Fruit fly (Drosophila melanogaster): Measurements from ENCODE around the gene ERR.

The ERR gene

DNA sequence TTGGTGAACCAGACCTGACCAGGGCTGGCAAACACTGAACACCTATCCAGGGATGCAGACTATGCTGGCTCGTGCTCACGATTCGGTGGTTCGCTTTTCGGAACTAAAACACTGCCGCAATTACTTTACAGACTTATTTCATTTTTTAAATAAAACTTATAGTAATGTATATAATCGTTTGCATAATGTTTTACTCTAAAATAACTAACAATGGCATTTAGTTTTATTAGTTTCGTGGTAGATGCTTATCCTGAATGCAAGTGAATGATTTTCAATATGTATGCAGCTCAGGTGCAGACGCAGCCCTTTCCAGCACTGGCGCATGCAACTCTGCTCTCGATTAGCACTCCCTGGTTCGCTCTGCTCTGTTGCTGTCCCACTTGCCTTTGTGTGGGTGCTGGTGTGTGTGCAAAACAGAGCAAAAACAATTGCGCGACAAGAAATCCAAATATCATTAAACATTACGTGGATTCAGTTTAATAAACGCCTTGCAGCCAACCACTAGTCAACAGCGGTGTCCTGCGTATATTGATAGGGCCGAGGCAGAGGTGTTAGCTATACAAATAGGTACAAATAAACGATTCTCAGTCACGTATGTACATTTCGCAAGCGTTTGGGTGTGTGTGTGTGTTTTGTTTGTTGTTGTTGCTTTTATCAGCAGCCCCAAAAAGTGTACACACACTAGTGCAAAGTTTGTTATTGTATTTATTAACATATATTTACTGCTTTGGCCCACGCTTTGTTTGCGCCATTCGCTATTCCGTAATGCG lies at the start of gene ERR, which contains the start of gene Atg18a (continued):
- TF ChIP-seq CG16863 (GFP tag; optimal IDR thresholded peaks at IDR 0.05) (peak; percentile 51), CG6175 (GFP tag; IDR thresholded peaks at IDR 0.05) (peak; percentile 76; the same call in 2 of the 3 replicates), CG8359 (GFP tag; optimal IDR thresholded peaks at IDR 0.05; ENCODE audit: borderline replicate concordance) (no peak), ems (GFP tag; optimal IDR thresholded peaks at IDR 0.05) (peak; percentile 76), CG12236 (GFP tag; optimal IDR thresholded peaks at IDR 0.05) (peak; percentile 25), GATAe (GFP tag; conservative IDR thresholded peaks at IDR 0.05) (peak; percentile 49; the same call in 1 of the 2 replicates), Lpt (GFP tag; optimal IDR thresholded peaks at IDR 0.05) (no peak), CG31441 (GFP tag; IDR thresholded peaks at IDR 0.05) (peak; percentile 83; the same call in 1 of the 2 replicates), sisA (GFP tag; IDR thresholded peaks at IDR 0.05) (peak; percentile 91), Taf1 (GFP tag; IDR thresholded peaks at IDR 0.05) (peak; percentile 78), chinmo (GFP tag; IDR thresholded peaks at IDR 0.05; ENCODE audit: partially characterized antibody) (peak; percentile 47; the same call in 1 of the 4 replicates), Ada2b (GFP tag; IDR thresholded peaks at IDR 0.05) (peak; percentile 78), CG43689 (GFP tag; IDR thresholded peaks at IDR 0.05) (peak; percentile 58), CG10366 (GFP tag; IDR thresholded peaks at IDR 0.05) (peak; percentile 84), emc (GFP tag; optimal IDR thresholded peaks at IDR 0.05) (peak; percentile 57), cas (GFP tag; IDR thresholded peaks at IDR 0.05) (peak; percentile 83), CG18599 (GFP tag; optimal IDR thresholded peaks at IDR 0.05) (peak; percentile 79), CG30020 (tag; optimal IDR thresholded peaks at IDR 0.05) (peak; percentile 83), CG10147 (GFP tag; optimal IDR thresholded peaks at IDR 0.05) (peak; percentile 78), CG8944 (GFP tag; optimal IDR thresholded peaks at IDR 0.05) (peak; percentile 72), schlank (tag; optimal IDR thresholded peaks at IDR 0.05) (no peak), oc (tag; optimal IDR thresholded peaks at IDR 0.05) (no peak), odd (GFP tag; optimal IDR thresholded peaks at IDR 0.05) (peak; percentile 11), nmo (GFP tag; optimal IDR thresholded peaks at IDR 0.05) (peak; percentile 92), chm (GFP tag; IDR thresholded peaks at IDR 0.05) (peak; percentile 50), ftz-f1 (GFP tag; optimal IDR thresholded peaks at IDR 0.05) (peak; percentile 46), sd (tag; optimal IDR thresholded peaks at IDR 0.05) (no peak), HLH3B (GFP tag; IDR thresholded peaks at IDR 0.05) (peak; percentile 80), Abd-B (GFP tag; optimal IDR thresholded peaks at IDR 0.05) (peak; percentile 92), CG15269 (tag; optimal IDR thresholded peaks at IDR 0.05) (peak; percentile 85), CG9932 (GFP tag; IDR thresholded peaks at IDR 0.05) (peak; percentile 97), CG17829 (tag; optimal IDR thresholded peaks at IDR 0.05) (peak; percentile 89), HLH54F (GFP tag; optimal IDR thresholded peaks at IDR 0.05) (peak; percentile 88), trem (tag; optimal IDR thresholded peaks at IDR 0.05) (peak; percentile 83), dm (GFP tag; optimal IDR thresholded peaks at IDR 0.05) (peak; percentile 69), Meics (GFP tag; optimal IDR thresholded peaks at IDR 0.05) (peak; percentile 80), pum (GFP tag; optimal IDR thresholded peaks at IDR 0.05) (peak; percentile 83), Rfx (GFP tag; IDR thresholded peaks at IDR 0.05) (peak; percentile 94), CG42726 (GFP tag; IDR thresholded peaks at IDR 0.05; ENCODE audit: partially characterized antibody) (peak; percentile 14; the same call in 1 of the 2 replicates), TFAM (GFP tag; optimal IDR thresholded peaks at IDR 0.05) (peak; percentile 9), CG11093 (GFP tag; IDR thresholded peaks at IDR 0.05) (peak; percentile 81), CG15514 (GFP tag; optimal IDR thresholded peaks at IDR 0.05) (peak; percentile 99), cwo (GFP tag; optimal IDR thresholded peaks at IDR 0.05) (peak; percentile 51), tup (GFP tag; optimal IDR thresholded peaks at IDR 0.05) (peak; percentile 68), CG10565 (GFP tag; optimal IDR thresholded peaks at IDR 0.05) (no peak), CG10209 (GFP tag; optimal IDR thresholded peaks at IDR 0.05) (peak; percentile 74), sr (GFP tag; IDR thresholded peaks at IDR 0.05) (peak; percentile 46; the same call in 1 of the 3 replicates), dmrt11E (tag; optimal IDR thresholded peaks at IDR 0.05) (peak; percentile 74), gsb-n (tag; optimal IDR thresholded peaks at IDR 0.05) (no peak)

Measured in whole organism, embryonic.